Worm (Caenorhabditis elegans) whole organism, young adult: ENCODE measurements around the gene M04B2.7.

ENCODE experiments used
- B0019.2 ChIP-seq: fragments of 200-800 bp; sonication (Bioruptor generic); conservative IDR thresholded peaks from 2 replicates; pipeline ENCODE4 v1.3.6; 2022; ENCODE audit warnings: missing genetic modification reagents, missing genetic modification characterization, missing compliant biosample characterization
- B0261.1 ChIP-seq: sonication (generic microtip); optimal IDR thresholded peaks from 2 replicates; lab custom pipeline; 2016; ENCODE audit warnings: mild to moderate bottlenecking, missing genetic modification characterization, moderate library complexity, missing compliant biosample characterization
- C06A6.2 ChIP-seq: fragments of 200-800 bp; sonication (Bioruptor generic); conservative IDR thresholded peaks from 2 replicates; pipeline ENCODE4 v1.3.6; 2022; ENCODE audit warnings: missing genetic modification characterization, missing compliant biosample characterization
- F33H1.4 ChIP-seq: fragments of 200-800 bp; sonication (Bioruptor generic); IDR thresholded peaks from 2 replicates; pipeline ENCODE4 v1.3.6; 2022; ENCODE audit warnings: missing genetic modification reagents, missing genetic modification characterization, missing compliant biosample characterization
- F37B4.10 ChIP-seq: fragments of 200-800 bp; sonication (Bioruptor generic); IDR thresholded peaks from 2 replicates; pipeline ENCODE4 v1.3.6; 2022; ENCODE audit warnings: missing genetic modification characterization, missing compliant biosample characterization
- F49E8.2 ChIP-seq: sonication (generic microtip); optimal IDR thresholded peaks from 3 replicates; lab custom pipeline; 2017; ENCODE audit warnings: missing genetic modification characterization, mild to moderate bottlenecking, missing compliant biosample characterization, antibody characterized with exemption, moderate library complexity; ENCODE audit not compliant: insufficient read depth
- F55B11.4 ChIP-seq: sonication (generic microtip); optimal IDR thresholded peaks from 2 replicates; lab custom pipeline; 2016; ENCODE audit warnings: missing compliant biosample characterization, missing genetic modification characterization, borderline replicate concordance; ENCODE audit not compliant: insufficient read depth
- F57A8.1 ChIP-seq: fragments of 200-800 bp; sonication (Bioruptor generic); optimal IDR thresholded peaks from 2 replicates; lab custom pipeline; 2018; ENCODE audit warnings: mild to moderate bottlenecking, missing genetic modification characterization, moderate library complexity, missing compliant biosample characterization
- F57C9.4 ChIP-seq: sonication (generic microtip); optimal IDR thresholded peaks from 2 replicates; lab custom pipeline; 2017; ENCODE audit warnings: mild to moderate bottlenecking, missing genetic modification characterization, missing compliant biosample characterization
- K12H6.12 ChIP-seq: fragments of 200-800 bp; sonication (Bioruptor generic); optimal IDR thresholded peaks from 2 replicates; lab custom pipeline; 2018; ENCODE audit warnings: mild to moderate bottlenecking, missing genetic modification characterization, missing compliant biosample characterization
- T26A5.8 ChIP-seq: sonication (generic microtip); optimal IDR thresholded peaks from 2 replicates; lab custom pipeline; 2016; ENCODE audit warnings: missing genetic modification characterization, missing compliant biosample characterization
- Y56A3A.18 ChIP-seq: fragments of 200-800 bp; sonication (Bioruptor generic); IDR thresholded peaks from 2 replicates; pipeline ENCODE4 v1.3.6; 2022; ENCODE audit warnings: missing genetic modification reagents, missing genetic modification characterization, missing compliant biosample characterization
- Y67H2A.10 ChIP-seq: fragments of 200-800 bp; sonication (Bioruptor generic); conservative IDR thresholded peaks from 2 replicates; pipeline ENCODE4 v1.3.6; 2022; ENCODE audit warnings: missing genetic modification reagents, missing genetic modification characterization, missing compliant biosample characterization
- ZK185.1 ChIP-seq: sonication (generic microtip); optimal IDR thresholded peaks from 2 replicates; lab custom pipeline; 2016; ENCODE audit warnings: mild to moderate bottlenecking, missing genetic modification characterization, missing compliant biosample characterization; ENCODE audit not compliant: poor library complexity, severe bottlenecking
- aptf-2 ChIP-seq: fragments of 200-800 bp; sonication (Bioruptor generic); conservative IDR thresholded peaks from 2 replicates; pipeline ENCODE4 v1.3.6; 2022; ENCODE audit warnings: missing genetic modification reagents, missing genetic modification characterization, missing compliant biosample characterization
- attf-3 ChIP-seq: fragments of 200-800 bp; sonication (Bioruptor generic); conservative IDR thresholded peaks from 2 replicates; pipeline ENCODE4 v1.3.6; 2022; ENCODE audit warnings: missing genetic modification reagents, missing genetic modification characterization, missing compliant biosample characterization
- attf-5 ChIP-seq: fragments of 200-800 bp; sonication (Bioruptor generic); optimal IDR thresholded peaks from 2 replicates; lab custom pipeline; 2018; ENCODE audit warnings: mild to moderate bottlenecking, missing genetic modification characterization, missing compliant biosample characterization
- bed-1 ChIP-seq: fragments of 200-800 bp; sonication (Bioruptor generic); IDR thresholded peaks from 2 replicates; pipeline ENCODE4 v1.3.6; 2022; ENCODE audit warnings: missing genetic modification reagents, missing genetic modification characterization, missing compliant biosample characterization
- bed-2 ChIP-seq: fragments of 200-800 bp; sonication (Bioruptor generic); IDR thresholded peaks from 2 replicates; pipeline ENCODE4 v1.3.6; 2022; ENCODE audit warnings: missing genetic modification reagents, missing genetic modification characterization, missing compliant biosample characterization
- cebp-1 ChIP-seq, 2 experiments: fragments of 200-800 bp in 1 of 2; sonication (Bioruptor generic) in 1 of 2; sonication (generic microtip) in 1 of 2; IDR thresholded peaks in 1 of 2; optimal IDR thresholded peaks in 1 of 2; 2 replicates each; pipeline versions ENCODE4 v1.3.6 to Lab custom; 2017 to 2022; ENCODE audit warnings: missing compliant biosample characterization in 2 of 2, missing genetic modification characterization in 2 of 2, mild to moderate bottlenecking in 1 of 2, missing genetic modification reagents in 1 of 2, moderate library complexity in 1 of 2
- cebp-2 ChIP-seq: fragments of 200-800 bp; sonication (Bioruptor generic); IDR thresholded peaks from 2 replicates; pipeline ENCODE4 v1.3.6; 2022; ENCODE audit warnings: missing genetic modification characterization, missing compliant biosample characterization
- ceh-58 ChIP-seq: fragments of 200-800 bp; sonication (Bioruptor generic); IDR thresholded peaks from 2 replicates; pipeline ENCODE4 v1.3.6; 2022; ENCODE audit warnings: missing genetic modification characterization, missing compliant biosample characterization
- ceh-91 ChIP-seq: fragments of 200-800 bp; sonication (Bioruptor generic); IDR thresholded peaks from 2 replicates; pipeline ENCODE4 v1.3.6; 2022; ENCODE audit warnings: missing genetic modification reagents, missing genetic modification characterization, missing compliant biosample characterization
- chd-7 ChIP-seq: sonication (generic microtip); optimal IDR thresholded peaks from 2 replicates; lab custom pipeline; 2016; ENCODE audit warnings: mild to moderate bottlenecking, missing genetic modification characterization, moderate library complexity, missing compliant biosample characterization
- dox-1 ChIP-seq: fragments of 200-800 bp; sonication (Bioruptor generic); IDR thresholded peaks from 2 replicates; pipeline ENCODE4 v1.3.6; 2022; ENCODE audit warnings: missing genetic modification reagents, missing genetic modification characterization, missing compliant biosample characterization
- dpff-1 ChIP-seq: sonication (generic microtip); optimal IDR thresholded peaks from 2 replicates; lab custom pipeline; 2017; ENCODE audit warnings: mild to moderate bottlenecking, missing genetic modification characterization, missing compliant biosample characterization
- egl-18 ChIP-seq: fragments of 200-800 bp; sonication (Bioruptor generic); IDR thresholded peaks from 2 replicates; pipeline ENCODE4 v1.3.6; 2022; ENCODE audit warnings: missing genetic modification reagents, missing genetic modification characterization, missing compliant biosample characterization
- egl-44 ChIP-seq: fragments of 200-800 bp; sonication (Bioruptor generic); IDR thresholded peaks from 2 replicates; pipeline ENCODE4 v1.3.6; 2022; ENCODE audit warnings: missing genetic modification reagents, missing genetic modification characterization, missing compliant biosample characterization
- ets-4 ChIP-seq: fragments of 200-800 bp; sonication (Bioruptor generic); optimal IDR thresholded peaks from 2 replicates; lab custom pipeline; 2018; ENCODE audit warnings: mild to moderate bottlenecking, missing genetic modification characterization, missing compliant biosample characterization
- him-1 ChIP-seq: sonication (generic microtip); optimal IDR thresholded peaks from 2 replicates; lab custom pipeline; 2016; ENCODE audit warnings: missing genotype, missing genetic modification reagents, missing genetic modification characterization, missing compliant biosample characterization
- hmg-1.2 ChIP-seq: fragments of 200-800 bp; sonication (Bioruptor generic); IDR thresholded peaks from 2 replicates; pipeline ENCODE4 v1.3.6; 2022; ENCODE audit warnings: missing genetic modification reagents, missing genetic modification characterization, missing compliant biosample characterization
- lin-40 ChIP-seq: sonication (generic microtip); optimal IDR thresholded peaks from 2 replicates; lab custom pipeline; 2016; ENCODE audit warnings: missing genetic modification characterization, mild to moderate bottlenecking, missing compliant biosample characterization, missing genotype, missing genetic modification reagents
- mcd-1 ChIP-seq: fragments of 200-800 bp; sonication (Bioruptor generic); IDR thresholded peaks from 2 replicates; pipeline ENCODE4 v1.3.6; 2022; ENCODE audit warnings: missing genetic modification reagents, missing genetic modification characterization, missing compliant biosample characterization
- mes-4 ChIP-seq: sonication (generic microtip); optimal IDR thresholded peaks from 2 replicates; lab custom pipeline; 2016; ENCODE audit warnings: missing genotype, missing genetic modification characterization, missing compliant biosample characterization
- mxl-1 ChIP-seq: sonication (generic microtip); optimal IDR thresholded peaks from 2 replicates; lab custom pipeline; 2016; ENCODE audit warnings: missing genetic modification characterization, missing compliant biosample characterization
- nhr-179 ChIP-seq: sonication (generic microtip); optimal IDR thresholded peaks from 2 replicates; lab custom pipeline; 2016; ENCODE audit warnings: mild to moderate bottlenecking, missing genetic modification characterization, missing compliant biosample characterization
- nhr-80 ChIP-seq: sonication (generic microtip); optimal IDR thresholded peaks from 2 replicates; lab custom pipeline; 2016; ENCODE audit warnings: missing genetic modification characterization, missing compliant biosample characterization
- pbrm-1 ChIP-seq: fragments of 200-800 bp; sonication (Bioruptor generic); IDR thresholded peaks from 2 replicates; pipeline ENCODE4 v1.3.6; 2022; ENCODE audit warnings: missing genetic modification reagents, missing genetic modification characterization, missing compliant biosample characterization
- rec-8 ChIP-seq, 2 experiments: sonication (generic microtip); optimal IDR thresholded peaks; 2 replicates each; lab custom pipeline; 2016; ENCODE audit warnings: mild to moderate bottlenecking in 2 of 2, missing genetic modification characterization in 2 of 2, missing genetic modification reagents in 2 of 2, missing genotype in 2 of 2, missing biosample characterization in 1 of 2, missing compliant biosample characterization in 1 of 2, moderate library complexity in 1 of 2
- repo-1 ChIP-seq: sonication (generic microtip); optimal IDR thresholded peaks from 2 replicates; lab custom pipeline; 2017; ENCODE audit warnings: mild to moderate bottlenecking, missing genetic modification characterization, missing compliant biosample characterization
- rpc-1 ChIP-seq, 2 experiments: fragments of 150-350 bp in 1 of 2; sonication (generic microtip) in 1 of 2; optimal IDR thresholded peaks; 2 replicates each; lab custom pipeline; 2014 to 2018; ENCODE audit warnings: missing biosample characterization in 1 of 2, missing genetic modification characterization in 1 of 2, missing genetic modification reagents in 1 of 2, missing genotype in 1 of 2
- snpc-1.1 ChIP-seq: sonication (generic microtip); optimal IDR thresholded peaks from 2 replicates; lab custom pipeline; 2017; ENCODE audit warnings: missing genetic modification characterization, mild to moderate bottlenecking, missing compliant biosample characterization, antibody characterized with exemption, moderate library complexity, missing genotype, missing genetic modification reagents; ENCODE audit not compliant: insufficient read depth
- snpc-3.4 ChIP-seq: sonication (generic microtip); optimal IDR thresholded peaks from 2 replicates; lab custom pipeline; 2017; ENCODE audit warnings: missing genetic modification characterization, mild to moderate bottlenecking, missing compliant biosample characterization, antibody characterized with exemption, moderate library complexity, missing genotype, missing genetic modification reagents
- snpc-4 ChIP-seq, 5 experiments: fragments of 150-350 bp in 1 of 5; sonication (generic microtip) in 4 of 5; optimal IDR thresholded peaks; 2 replicates each; lab custom pipeline; 2014 to 2018; ENCODE audit warnings: missing genetic modification characterization in 5 of 5, missing biosample characterization in 3 of 5, antibody characterized with exemption in 2 of 5, mild to moderate bottlenecking in 2 of 5, missing compliant biosample characterization in 2 of 5, missing genotype in 2 of 5, moderate library complexity in 2 of 5, missing genetic modification reagents in 1 of 5
- tbx-9 ChIP-seq: sonication (generic microtip); optimal IDR thresholded peaks from 2 replicates; lab custom pipeline; 2016; ENCODE audit warnings: borderline replicate concordance, missing genetic modification characterization, inconsistent platforms, missing compliant biosample characterization
- zfh-2 ChIP-seq: fragments of 200-800 bp; sonication (Bioruptor generic); conservative IDR thresholded peaks from 2 replicates; pipeline ENCODE4 v1.3.6; 2022; ENCODE audit warnings: missing genetic modification reagents, missing genetic modification characterization, missing compliant biosample characterization

The M04B2.7 gene

DNA sequence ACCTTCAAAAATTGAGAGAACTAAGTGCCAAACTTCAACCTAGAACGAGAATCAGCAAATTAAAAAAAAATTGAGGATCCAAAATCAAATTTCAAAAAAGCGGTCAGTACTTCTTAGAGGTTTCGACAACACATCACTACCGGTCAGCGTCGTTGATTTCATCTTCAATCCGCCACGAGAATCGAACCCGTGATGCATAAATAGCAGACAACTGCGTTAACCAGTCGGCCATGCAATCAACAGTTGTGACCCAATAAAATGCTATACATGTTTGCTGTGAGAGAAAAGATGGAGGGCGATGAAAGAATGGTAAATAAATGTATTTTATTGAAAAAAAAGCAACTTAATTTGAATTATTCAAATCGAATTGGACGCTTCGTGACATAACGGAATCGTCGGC lies 1.1 kb upstream of the M04B2.7 start (continued):
- 0 out of 2 replicates have a peak, but pooled peaks have one; percentile 71 for TF ChIP-seq cebp-2
- no peak for TF ChIP-seq egl-18 (GFP tag; lab: Robert Waterston, UW)
- no peak for TF ChIP-seq F57C9.4 (tag; lab: Kevin White, UChicago)
- TF ChIP-seq ZK185.1 (tag; lab: Kevin White, UChicago): peak; percentile 86
- TF ChIP-seq dox-1: no peak; the same call in 1 of the 2 replicates
- no peak for TF ChIP-seq ceh-91 (GFP tag; lab: Robert Waterston, UW)
- TF ChIP-seq mes-4 (tag; lab: Kevin White, UChicago): peak; percentile 65
- peak; percentile 74 for TF ChIP-seq F49E8.2
- TF ChIP-seq F33H1.4: peak; percentile 58
- TF ChIP-seq zfh-2: no peak
- TF ChIP-seq lin-40 (tag; lab: Kevin White, UChicago): no peak
- no peak for TF ChIP-seq Y67H2A.10
- TF ChIP-seq dpff-1 (tag; lab: Kevin White, UChicago): no peak
- no peak for TF ChIP-seq nhr-80
- peak; percentile 61; the same call in 1 of the 2 replicates for TF ChIP-seq attf-3 (GFP tag; lab: Robert Waterston, UW)
- peak; percentile 84 to 89 for TF ChIP-seq rec-8 (tag; optimal IDR thresholded peaks at IDR 0.05; lab: Kevin White, UChicago)
- TF ChIP-seq ceh-58 (GFP tag; lab: Robert Waterston, UW): no peak
- no peak for TF ChIP-seq repo-1
- TF ChIP-seq chd-7 (tag; lab: Kevin White, UChicago): no peak
- no peak; the same call in 1 of the 2 replicates for TF ChIP-seq mcd-1 (GFP tag; lab: Robert Waterston, UW)
- TF ChIP-seq bed-2 (GFP tag; lab: Robert Waterston, UW): no peak
- TF ChIP-seq aptf-2 (GFP tag; lab: Robert Waterston, UW): 0 out of 2 replicates have a peak, but pooled peaks have one; percentile 7
- TF ChIP-seq egl-44 (GFP tag; lab: Robert Waterston, UW): no peak
- peak; percentile 38 for TF ChIP-seq snpc-1.1 (tag; lab: Kevin White, UChicago)
- no peak for TF ChIP-seq F57A8.1 (GFP tag; lab: Kevin White, UChicago)
- TF ChIP-seq F37B4.10: 0 out of 2 replicates have a peak, but pooled peaks have one; percentile 60
- TF ChIP-seq pbrm-1 (GFP tag; lab: Robert Waterston, UW): no peak
- TF ChIP-seq C06A6.2: no peak
- peak; percentile 79 for TF ChIP-seq snpc-4 (GFP tag; optimal IDR thresholded peaks at IDR 0.05; lab: Kevin White, UChicago)
- peak in 3 of 4 experiments; percentile 65 to 85 (median 81) for TF ChIP-seq snpc-4 (tag; optimal IDR thresholded peaks at IDR 0.05; lab: Kevin White, UChicago)
- TF ChIP-seq hmg-1.2: peak; percentile 70
- no peak for TF ChIP-seq tbx-9 (tag; lab: Kevin White, UChicago)
- no peak for TF ChIP-seq ets-4 (GFP tag; lab: Kevin White, UChicago)
- no peak; the same call in 1 of the 2 replicates for TF ChIP-seq Y56A3A.18 (GFP tag; lab: Robert Waterston, UW)
- no peak; the same call in 1 of the 2 replicates for TF ChIP-seq B0019.2 (GFP tag; lab: Robert Waterston, UW)
- peak; percentile 88 for TF ChIP-seq snpc-3.4 (tag; lab: Kevin White, UChicago)
- TF ChIP-seq attf-5 (GFP tag; lab: Kevin White, UChicago): no peak
- TF ChIP-seq K12H6.12: peak; percentile 45
- TF ChIP-seq B0261.1: peak; percentile 87
- peak; percentile 6 for TF ChIP-seq mxl-1 (tag; lab: Kevin White, UChicago)
- peak; percentile 98 for TF ChIP-seq rpc-1 (optimal IDR thresholded peaks at IDR 0.05; lab: Kevin White, UChicago)
- TF ChIP-seq rpc-1 (tag; optimal IDR thresholded peaks at IDR 0.05; lab: Kevin White, UChicago): peak; percentile 95
- TF ChIP-seq F55B11.4 (tag; lab: Kevin White, UChicago): no peak
- no peak for TF ChIP-seq T26A5.8
- no peak for TF ChIP-seq cebp-1 (GFP tag; IDR thresholded peaks at IDR 0.05; lab: Robert Waterston, UW)
- TF ChIP-seq cebp-1 (tag; optimal IDR thresholded peaks at IDR 0.05; lab: Kevin White, UChicago): no peak
- peak; percentile 96 for TF ChIP-seq him-1 (tag; lab: Kevin White, UChicago)
- TF ChIP-seq bed-1 (GFP tag; lab: Robert Waterston, UW): no peak
- TF ChIP-seq nhr-179 (tag; lab: Kevin White, UChicago): peak; percentile 17
